Fruit fly (Drosophila melanogaster) whole organism, embryonic: ENCODE data around the gene CG9471.

Experiments used
- Asciz ChIP-seq: fragments of 200-800 bp; sonication (Bioruptor generic); optimal IDR thresholded peaks from 2 replicates; lab custom pipeline; 2017; ENCODE audit warnings: missing biosample characterization, mild to moderate bottlenecking, missing genetic modification characterization, missing genetic modification reagents
- BEAF-32 ChIP-seq: fragments of 200-800 bp; sonication (Bioruptor generic); optimal IDR thresholded peaks from 3 replicates; lab custom pipeline; 2017; ENCODE audit warnings: missing biosample characterization, missing genetic modification characterization, mild to moderate bottlenecking, moderate library complexity, missing genetic modification reagents
- Bgb ChIP-seq: fragments of 200-800 bp; sonication (Bioruptor generic); IDR thresholded peaks from 2 replicates; pipeline ENCODE4 v1.3.6; 2022; ENCODE audit warnings: missing biosample characterization, missing genetic modification characterization; ENCODE audit not compliant: partially characterized antibody
- CG10321 ChIP-seq: fragments of 200-800 bp; sonication (Bioruptor generic); IDR thresholded peaks from 2 replicates; pipeline ENCODE4 v1.3.6; 2022; ENCODE audit warnings: missing biosample characterization, missing genetic modification characterization
- CG11696 ChIP-seq: fragments of 200-800 bp; sonication (Bioruptor generic); IDR thresholded peaks from 2 replicates; pipeline ENCODE4 v1.3.6; 2022; ENCODE audit warnings: missing biosample characterization, missing genetic modification characterization
- CG12236 ChIP-seq: fragments of 200-800 bp; sonication (Bioruptor generic); optimal IDR thresholded peaks from 2 replicates; lab custom pipeline; 2016; ENCODE audit warnings: missing biosample characterization, missing genetic modification characterization
- CG1233 ChIP-seq: fragments of 200-800 bp; sonication (Bioruptor generic); optimal IDR thresholded peaks from 4 replicates; lab custom pipeline; 2018; ENCODE audit warnings: missing biosample characterization, mild to moderate bottlenecking, missing genetic modification characterization
- CG13296 ChIP-seq: fragments of 200-800 bp; sonication (Bioruptor generic); optimal IDR thresholded peaks from 3 replicates; lab custom pipeline; 2018; ENCODE audit warnings: missing biosample characterization, mild to moderate bottlenecking, missing genetic modification characterization
- CG13624 ChIP-seq: fragments of 200-800 bp; sonication (Bioruptor generic); optimal IDR thresholded peaks from 2 replicates; lab custom pipeline; 2016; ENCODE audit warnings: missing biosample characterization, missing genetic modification characterization
- CG14710 ChIP-seq: fragments of 200-800 bp; sonication (Bioruptor generic); optimal IDR thresholded peaks from 3 replicates; lab custom pipeline; 2019; ENCODE audit warnings: missing biosample characterization, mild to moderate bottlenecking, missing genetic modification characterization, moderate library complexity
- CG15514 ChIP-seq: fragments of 200-800 bp; sonication (Bioruptor generic); optimal IDR thresholded peaks from 3 replicates; lab custom pipeline; 2017; ENCODE audit warnings: missing biosample characterization, missing genetic modification characterization, mild to moderate bottlenecking, moderate library complexity, missing genetic modification reagents
- CG15696 ChIP-seq: fragments of 200-800 bp; sonication (Bioruptor generic); optimal IDR thresholded peaks from 2 replicates; lab custom pipeline; 2019; ENCODE audit warnings: missing biosample characterization, mild to moderate bottlenecking, missing genetic modification characterization, moderate library complexity
- CG16815 ChIP-seq: fragments of 200-800 bp; sonication (Bioruptor generic); optimal IDR thresholded peaks from 3 replicates; lab custom pipeline; 2017; ENCODE audit warnings: missing biosample characterization, mild to moderate bottlenecking, missing genetic modification characterization
- CG17186 ChIP-seq: fragments of 200-800 bp; sonication (Bioruptor generic); optimal IDR thresholded peaks from 3 replicates; lab custom pipeline; 2017; ENCODE audit warnings: missing biosample characterization, missing genetic modification reagents, missing genetic modification characterization
- CG17612 ChIP-seq: fragments of 200-800 bp; sonication (Bioruptor generic); IDR thresholded peaks from 2 replicates; pipeline ENCODE4 v1.3.6; 2022; ENCODE audit warnings: missing biosample characterization, missing genetic modification characterization
- CG1832 ChIP-seq: fragments of 200-800 bp; sonication (Bioruptor generic); optimal IDR thresholded peaks from 2 replicates; lab custom pipeline; 2017; ENCODE audit warnings: missing biosample characterization, mild to moderate bottlenecking, missing genetic modification characterization, inconsistent platforms
- CG30020 ChIP-seq: fragments of 200-800 bp; optimal IDR thresholded peaks from 2 replicates; lab custom pipeline; 2019; ENCODE audit warnings: missing biosample characterization, mild to moderate bottlenecking, missing genetic modification characterization, moderate library complexity
- CG3407 ChIP-seq: fragments of 200-800 bp; sonication (Bioruptor generic); optimal IDR thresholded peaks from 2 replicates; lab custom pipeline; 2018; ENCODE audit warnings: missing biosample characterization, mild to moderate bottlenecking, missing genetic modification characterization
- CG3995 ChIP-seq: fragments of 200-800 bp; sonication (Bioruptor generic); optimal IDR thresholded peaks from 3 replicates; lab custom pipeline; 2016; ENCODE audit warnings: missing biosample characterization, missing genetic modification characterization
- CG6854 ChIP-seq: fragments of 200-800 bp; sonication (Bioruptor generic); optimal IDR thresholded peaks from 3 replicates; lab custom pipeline; 2017; ENCODE audit warnings: missing biosample characterization, mild to moderate bottlenecking, missing genetic modification characterization
- CG7357 ChIP-seq: fragments of 200-800 bp; sonication (Bioruptor generic); IDR thresholded peaks from 3 replicates; pipeline ENCODE4 v1.3.6; 2022; ENCODE audit warnings: missing biosample characterization, missing genetic modification characterization
- CrebB ChIP-seq: fragments of 200-800 bp; sonication (Bioruptor generic); optimal IDR thresholded peaks from 3 replicates; lab custom pipeline; 2018; ENCODE audit warnings: missing biosample characterization, mild to moderate bottlenecking, missing genetic modification characterization
- Dll ChIP-seq: fragments of 200-800 bp; sonication (Bioruptor generic); IDR thresholded peaks from 4 replicates; pipeline ENCODE4 v1.3.6; 2022; ENCODE audit warnings: missing biosample characterization, missing genetic modification characterization; ENCODE audit not compliant: partially characterized antibody
- Dref ChIP-seq: fragments of 200-800 bp; sonication (Bioruptor generic); IDR thresholded peaks from 2 replicates; pipeline ENCODE4 v1.3.6; 2022; ENCODE audit warnings: missing biosample characterization, missing genetic modification characterization
- HHEX ChIP-seq: fragments of 200-800 bp; sonication (Bioruptor generic); optimal IDR thresholded peaks from 3 replicates; lab custom pipeline; 2017; ENCODE audit warnings: missing biosample characterization, mild to moderate bottlenecking, missing genetic modification characterization, missing genetic modification reagents
- HLH4C ChIP-seq: fragments of 200-800 bp; sonication (Bioruptor generic); IDR thresholded peaks from 3 replicates; pipeline ENCODE4 v1.3.6; 2022; ENCODE audit warnings: missing biosample characterization, missing genetic modification characterization; ENCODE audit not compliant: partially characterized antibody
- MBD-R2 ChIP-seq: fragments of 200-800 bp; sonication (Bioruptor generic); IDR thresholded peaks from 2 replicates; pipeline ENCODE4 v1.3.6; 2022; ENCODE audit warnings: missing biosample characterization, missing genetic modification characterization
- Max ChIP-seq: fragments of 200-800 bp; sonication (Bioruptor generic); optimal IDR thresholded peaks from 2 replicates; lab custom pipeline; 2016; ENCODE audit warnings: missing biosample characterization, mild to moderate bottlenecking, missing genetic modification characterization
- Oaz ChIP-seq: fragments of 200-800 bp; sonication (Bioruptor generic); IDR thresholded peaks from 2 replicates; pipeline ENCODE4 v1.3.6; 2022; ENCODE audit warnings: missing biosample characterization, missing genetic modification characterization
- Opbp ChIP-seq: fragments of 200-800 bp; sonication (Bioruptor generic); IDR thresholded peaks from 3 replicates; pipeline ENCODE4 v1.3.6; 2022; ENCODE audit warnings: missing biosample characterization, missing genetic modification characterization; ENCODE audit not compliant: partially characterized antibody
- Sry-δ ChIP-seq: fragments of 200-800 bp; sonication (Bioruptor generic); optimal IDR thresholded peaks from 2 replicates; lab custom pipeline; 2016; ENCODE audit warnings: missing biosample characterization, missing genetic modification characterization
- Taf1 ChIP-seq: fragments of 200-800 bp; sonication (Bioruptor generic); IDR thresholded peaks from 2 replicates; pipeline ENCODE4 v1.3.6; 2022; ENCODE audit warnings: missing biosample characterization, missing genetic modification characterization
- Xbp1 ChIP-seq: fragments of 200-800 bp; sonication (Bioruptor generic); optimal IDR thresholded peaks from 3 replicates; lab custom pipeline; 2016; ENCODE audit warnings: missing biosample characterization, mild to moderate bottlenecking, missing genetic modification characterization
- Xrp1 ChIP-seq: fragments of 200-800 bp; sonication (Bioruptor generic); IDR thresholded peaks from 2 replicates; pipeline ENCODE4 v1.3.6; 2022; ENCODE audit warnings: missing biosample characterization, missing genetic modification characterization
- amos ChIP-seq: fragments of 200-800 bp; sonication (Bioruptor generic); IDR thresholded peaks from 2 replicates; pipeline ENCODE4 v1.3.6; 2022; ENCODE audit warnings: missing biosample characterization, missing genetic modification characterization; ENCODE audit not compliant: partially characterized antibody
- ara ChIP-seq: fragments of 200-800 bp; sonication (Bioruptor generic); IDR thresholded peaks from 2 replicates; pipeline ENCODE4 v1.3.6; 2022; ENCODE audit warnings: missing biosample characterization, missing genetic modification characterization
- az2 ChIP-seq: fragments of 200-800 bp; sonication (Bioruptor generic); optimal IDR thresholded peaks from 3 replicates; lab custom pipeline; 2016; ENCODE audit warnings: missing biosample characterization, missing genetic modification characterization
- bbx ChIP-seq: fragments of 200-800 bp; sonication (Bioruptor generic); IDR thresholded peaks from 2 replicates; pipeline ENCODE4 v1.3.6; 2022; ENCODE audit warnings: missing biosample characterization, missing genetic modification characterization; ENCODE audit not compliant: partially characterized antibody
- bcd ChIP-seq: fragments of 200-800 bp; sonication (Bioruptor generic); optimal IDR thresholded peaks from 2 replicates; lab custom pipeline; 2017; ENCODE audit warnings: missing biosample characterization, mild to moderate bottlenecking, missing genetic modification characterization
- ftz-f1 ChIP-seq: fragments of 200-800 bp; sonication (Bioruptor generic); optimal IDR thresholded peaks from 2 replicates; lab custom pipeline; 2016; ENCODE audit warnings: missing biosample characterization, missing genetic modification characterization
- gem ChIP-seq: fragments of 200-800 bp; sonication (Bioruptor generic); optimal IDR thresholded peaks from 2 replicates; lab custom pipeline; 2019; ENCODE audit warnings: missing biosample characterization, mild to moderate bottlenecking, missing genetic modification characterization, moderate library complexity
- klu ChIP-seq: fragments of 200-800 bp; sonication (Bioruptor generic); IDR thresholded peaks from 2 replicates; pipeline ENCODE4 v1.3.6; 2022; ENCODE audit warnings: missing biosample characterization, missing genetic modification characterization
- pita ChIP-seq: fragments of 200-800 bp; sonication (Bioruptor generic); optimal IDR thresholded peaks from 2 replicates; lab custom pipeline; 2017; ENCODE audit warnings: missing biosample characterization, mild to moderate bottlenecking, missing genetic modification characterization
- psq ChIP-seq: fragments of 200-800 bp; sonication (Bioruptor generic); optimal IDR thresholded peaks from 2 replicates; lab custom pipeline; 2017; ENCODE audit warnings: missing biosample characterization, missing genetic modification characterization
- scrt ChIP-seq: fragments of 200-800 bp; sonication (Bioruptor generic); optimal IDR thresholded peaks from 2 replicates; lab custom pipeline; 2018; ENCODE audit warnings: missing biosample characterization, mild to moderate bottlenecking, missing genetic modification characterization, moderate library complexity
- sna ChIP-seq: fragments of 200-800 bp; sonication (Bioruptor generic); IDR thresholded peaks from 2 replicates; pipeline ENCODE4 v1.3.6; 2022; ENCODE audit warnings: missing biosample characterization, missing genetic modification characterization; ENCODE audit not compliant: partially characterized antibody
- unc-4 ChIP-seq: fragments of 200-800 bp; sonication (Bioruptor generic); IDR thresholded peaks from 2 replicates; pipeline ENCODE4 v1.3.6; 2022; ENCODE audit warnings: missing biosample characterization, missing genetic modification characterization; ENCODE audit not compliant: partially characterized antibody
- zen2 ChIP-seq: fragments of 200-800 bp; sonication (Bioruptor generic); IDR thresholded peaks from 3 replicates; pipeline ENCODE4 v1.3.6; 2022; ENCODE audit warnings: missing biosample characterization, missing genetic modification characterization; ENCODE audit not compliant: partially characterized antibody

CG9471 gene

dm6 chr3R:9756187-9756586, 15.2 kb downstream of the CG9471 start, which contains the start of the genes Alg12 and Rpt3R (continued):
- TF ChIP-seq HLH4C (GFP tag; lab: Robert Waterston, UW) (peak; percentile 61), amos (GFP tag; lab: Robert Waterston, UW) (peak; percentile 41; the same call in 1 of the 2 replicates), pita (no peak), CG14710 (tag; lab: Kevin White, UChicago) (peak; percentile 39), scrt (peak; percentile 95), sna (peak; percentile 54; the same call in 1 of the 2 replicates), CG6854 (no peak), Bgb (GFP tag; lab: Robert Waterston, UW) (peak; percentile 35; the same call in 1 of the 2 replicates), zen2 (GFP tag; lab: Robert Waterston, UW) (peak; percentile 8; the same call in 1 of the 3 replicates), CG1832 (GFP tag; lab: Kevin White, UChicago) (no peak), CG15514 (GFP tag; lab: Kevin White, UChicago) (peak; percentile 54), az2 (GFP tag; lab: Kevin White, UChicago) (no peak), Taf1 (GFP tag; lab: Robert Waterston, UW) (no peak), BEAF-32 (GFP tag; lab: Kevin White, UChicago) (peak; percentile 62)

- TF ChIP-seq CG3407 (no peak), HLH4C (GFP tag; lab: Robert Waterston, UW) (peak; percentile 64), CrebB (tag; lab: Kevin White, UChicago) (no peak), Dref (GFP tag; lab: Robert Waterston, UW) (peak; percentile 83), CG12236 (GFP tag; lab: Kevin White, UChicago) (no peak), Dll (peak; percentile 48; the same call in 1 of the 4 replicates), CG13624 (no peak), klu (GFP tag; lab: Robert Waterston, UW) (peak; percentile 57; the same call in 1 of the 2 replicates), bcd (GFP tag; lab: Kevin White, UChicago) (no peak), Asciz (GFP tag; lab: Kevin White, UChicago) (no peak), CG10321 (no peak), HHEX (GFP tag; lab: Kevin White, UChicago) (no peak), Xbp1 (GFP tag; lab: Kevin White, UChicago) (no peak), MBD-R2 (peak; percentile 84), Opbp (peak; percentile 52; the same call in 1 of the 3 replicates), CG11696 (GFP tag; lab: Robert Waterston, UW) (no peak), psq (GFP tag; lab: Kevin White, UChicago) (no peak), CG7357 (GFP tag; lab: Robert Waterston, UW) (no peak), CG13296 (GFP tag; lab: Kevin White, UChicago) (no peak), CG17186 (GFP tag; lab: Kevin White, UChicago) (no peak), Xrp1 (no peak), gem (tag; lab: Kevin White, UChicago) (no peak), scrt (peak; percentile 34), CG30020 (tag; lab: Kevin White, UChicago) (no peak), CG15696 (tag; lab: Kevin White, UChicago) (no peak), CG1233 (GFP tag; lab: Kevin White, UChicago) (no peak), CG16815 (GFP tag; lab: Kevin White, UChicago) (no peak), ftz-f1 (GFP tag; lab: Kevin White, UChicago) (no peak), zen2 (GFP tag; lab: Robert Waterston, UW) (0 out of 3 replicates have a peak, but pooled peaks have one; percentile 7), Oaz (GFP tag; lab: Robert Waterston, UW) (no peak), ara (GFP tag; lab: Robert Waterston, UW) (no peak), unc-4 (GFP tag; lab: Robert Waterston, UW) (0 out of 2 replicates have a peak, but pooled peaks have one; percentile 18), Sry-δ (GFP tag; lab: Kevin White, UChicago) (peak; percentile 19), CG17612 (GFP tag; lab: Robert Waterston, UW) (no peak), bbx (GFP tag; lab: Robert Waterston, UW) (peak; percentile 67), Max (GFP tag; lab: Kevin White, UChicago) (no peak), CG3995 (GFP tag; lab: Kevin White, UChicago) (no peak)
These were observed 16.9 kb downstream of the CG9471 start, which contains the start of gene Tti1 for dm6 chr3R:9754487-9754886. Gene Tti1 (minus strand): TSS chr3R:9754686.
